Fruit fly (Drosophila melanogaster): Measurements from ENCODE around the gene Df31.

Gene Df31

dm6 chr2L:21624472-21624787, 5.3 kb downstream of the Df31 start:
- TF ChIP-seq CG33017 (tag; optimal IDR thresholded peaks at IDR 0.05) (no peak), CG1620 (GFP tag; optimal IDR thresholded peaks at IDR 0.05) (no peak), CG7101 (tag; optimal IDR thresholded peaks at IDR 0.05) (no peak), tj (GFP tag; optimal IDR thresholded peaks at IDR 0.05) (no peak), CG14711 (tag; optimal IDR thresholded peaks at IDR 0.05) (peak; percentile 48), kay (GFP tag; ENCODE audit: borderline replicate concordance) (peak; percentile 44), cnc (optimal IDR thresholded peaks at IDR 0.05) (no peak), ovo (GFP tag; optimal IDR thresholded peaks at IDR 0.05) (peak; percentile 49), Hr96 (GFP tag; optimal IDR thresholded peaks at IDR 0.05) (no peak), toe (GFP tag; optimal IDR thresholded peaks at IDR 0.05) (no peak)

dm6 chr2L:21623685-21624471, 5.9 kb downstream of the Df31 start, which contains the start of gene CG2201:
TSS of gene CG2201 (minus strand) at chr2L:21624080.
- TF ChIP-seq CG7045 (GFP tag; optimal IDR thresholded peaks at IDR 0.05) (peak; percentile 37), pad (GFP tag; optimal IDR thresholded peaks at IDR 0.05) (peak; percentile 96), Crg-1 (GFP tag; optimal IDR thresholded peaks at IDR 0.05) (peak; percentile 43), cnc (optimal IDR thresholded peaks at IDR 0.05) (peak in 1 of 2 experiments; percentile 82), CG11617 (GFP tag; optimal IDR thresholded peaks at IDR 0.05) (peak; percentile 51), Clk (GFP tag; optimal IDR thresholded peaks at IDR 0.05) (peak; percentile 41), Hr96 (GFP tag; optimal IDR thresholded peaks at IDR 0.05) (peak; percentile 52), toe (GFP tag; optimal IDR thresholded peaks at IDR 0.05) (peak; percentile 8), cic (GFP tag; optimal IDR thresholded peaks at IDR 0.05) (no peak), CG7101 (tag; optimal IDR thresholded peaks at IDR 0.05) (peak; percentile 72), CG12768 (GFP tag; optimal IDR thresholded peaks at IDR 0.05) (peak; percentile 54), kay (GFP tag; ENCODE audit: borderline replicate concordance) (peak; percentile 86), CG1620 (GFP tag; optimal IDR thresholded peaks at IDR 0.05) (peak; percentile 44), CG14711 (tag; optimal IDR thresholded peaks at IDR 0.05) (peak; percentile 43), CG33017 (tag; optimal IDR thresholded peaks at IDR 0.05) (peak; percentile 67), bab1 (GFP tag; optimal IDR thresholded peaks at IDR 0.05) (peak; percentile 15), tj (GFP tag; optimal IDR thresholded peaks at IDR 0.05) (no peak), ovo (GFP tag; optimal IDR thresholded peaks at IDR 0.05) (no peak), CG5204 (GFP tag; optimal IDR thresholded peaks at IDR 0.05) (peak; percentile 65), Mnt (GFP tag; optimal IDR thresholded peaks at IDR 0.05) (no peak)

dm6 chr2L:21622709-21623684, 6.7 kb downstream of the Df31 start:
- TF ChIP-seq Clk (GFP tag; optimal IDR thresholded peaks at IDR 0.05) (no peak), cnc (optimal IDR thresholded peaks at IDR 0.05) (no peak), CG7045 (GFP tag; optimal IDR thresholded peaks at IDR 0.05) (no peak), kay (GFP tag; ENCODE audit: borderline replicate concordance) (peak; percentile 87), ovo (GFP tag; optimal IDR thresholded peaks at IDR 0.05) (peak; percentile 67), cic (GFP tag; optimal IDR thresholded peaks at IDR 0.05) (peak; percentile 45), Crg-1 (GFP tag; optimal IDR thresholded peaks at IDR 0.05) (no peak), tj (GFP tag; optimal IDR thresholded peaks at IDR 0.05) (no peak), toe (GFP tag; optimal IDR thresholded peaks at IDR 0.05) (no peak), bab1 (GFP tag; optimal IDR thresholded peaks at IDR 0.05) (no peak), CG1620 (GFP tag; optimal IDR thresholded peaks at IDR 0.05) (no peak), CG7101 (tag; optimal IDR thresholded peaks at IDR 0.05) (no peak), CG12768 (GFP tag; optimal IDR thresholded peaks at IDR 0.05) (no peak), CG11617 (GFP tag; optimal IDR thresholded peaks at IDR 0.05) (no peak), pad (GFP tag; optimal IDR thresholded peaks at IDR 0.05) (no peak), Hr96 (GFP tag; optimal IDR thresholded peaks at IDR 0.05) (no peak), CG14711 (tag; optimal IDR thresholded peaks at IDR 0.05) (no peak), Mnt (GFP tag; optimal IDR thresholded peaks at IDR 0.05) (peak; percentile 61), CG33017 (tag; optimal IDR thresholded peaks at IDR 0.05) (no peak)

- TF ChIP-seq pad (GFP tag; optimal IDR thresholded peaks at IDR 0.05) (no peak), cnc (optimal IDR thresholded peaks at IDR 0.05) (no peak), cic (GFP tag; optimal IDR thresholded peaks at IDR 0.05) (no peak), ovo (GFP tag; optimal IDR thresholded peaks at IDR 0.05) (no peak), CG7101 (tag; optimal IDR thresholded peaks at IDR 0.05) (no peak)
Observed at dm6 chr2L:21622062-21622589, 7.6 kb downstream of the Df31 start.

dm6 chr2L:21620527-21620926, 9.2 kb downstream of the Df31 start:
- TF ChIP-seq CG5204 (GFP tag; optimal IDR thresholded peaks at IDR 0.05): no peak
- TF ChIP-seq toe (GFP tag; optimal IDR thresholded peaks at IDR 0.05): no peak
- TF ChIP-seq cic (GFP tag; optimal IDR thresholded peaks at IDR 0.05): no peak
- TF ChIP-seq Hr96 (GFP tag; optimal IDR thresholded peaks at IDR 0.05): no peak
- TF ChIP-seq CG1620 (GFP tag; optimal IDR thresholded peaks at IDR 0.05): no peak
- TF ChIP-seq CG33017 (tag; optimal IDR thresholded peaks at IDR 0.05): no peak

Measured in whole organism, adult.